Fruit fly (Drosophila melanogaster) whole organism, embryonic: ENCODE measurements around the gene geko.
A peak's percentile ranks its signal among the peaks of the same experiment; 100 is the strongest.

Experiments used
- Bteb2 ChIP-seq: fragments of 200-800 bp; sonication (Bioruptor generic); optimal IDR thresholded peaks from 2 replicates; lab custom pipeline; 2016; ENCODE audit warnings: missing biosample characterization, missing genetic modification characterization
- C15 ChIP-seq: fragments of 200-800 bp; sonication (Bioruptor generic); IDR thresholded peaks from 3 replicates; pipeline ENCODE4 v1.3.6; 2022; ENCODE audit warnings: missing biosample characterization, missing genetic modification characterization
- CG10274 ChIP-seq: fragments of 200-800 bp; sonication (Bioruptor generic); optimal IDR thresholded peaks from 3 replicates; lab custom pipeline; 2017; ENCODE audit warnings: missing biosample characterization, mild to moderate bottlenecking, missing genetic modification characterization
- CG11398 ChIP-seq: fragments of 200-800 bp; sonication (Bioruptor generic); optimal IDR thresholded peaks from 2 replicates; lab custom pipeline; 2016; ENCODE audit warnings: missing biosample characterization, missing genetic modification characterization
- CG11504 ChIP-seq: fragments of 200-800 bp; sonication (Bioruptor generic); optimal IDR thresholded peaks from 3 replicates; lab custom pipeline; 2019; ENCODE audit warnings: missing biosample characterization, mild to moderate bottlenecking, missing genetic modification characterization, moderate library complexity
- CG14014 ChIP-seq: fragments of 200-800 bp; sonication (Bioruptor generic); IDR thresholded peaks from 2 replicates; pipeline ENCODE4 v1.3.6; 2022; ENCODE audit warnings: missing biosample characterization, missing genetic modification characterization
- CG14667 ChIP-seq: fragments of 200-800 bp; sonication (Bioruptor generic); IDR thresholded peaks from 2 replicates; pipeline ENCODE4 v1.3.6; 2022; ENCODE audit warnings: missing biosample characterization, missing genetic modification characterization
- CG15601 ChIP-seq: fragments of 200-800 bp; sonication (Bioruptor generic); optimal IDR thresholded peaks from 3 replicates; lab custom pipeline; 2019; ENCODE audit warnings: missing biosample characterization, mild to moderate bottlenecking, missing genetic modification characterization, moderate library complexity
- CG1603 ChIP-seq: fragments of 200-800 bp; sonication (Bioruptor generic); optimal IDR thresholded peaks from 2 replicates; lab custom pipeline; 2019; ENCODE audit warnings: missing biosample characterization, mild to moderate bottlenecking, missing genetic modification characterization, moderate library complexity
- CG18011 ChIP-seq: fragments of 200-800 bp; sonication (Bioruptor generic); optimal IDR thresholded peaks from 2 replicates; lab custom pipeline; 2017; ENCODE audit warnings: missing biosample characterization, missing genetic modification characterization, mild to moderate bottlenecking, moderate library complexity, missing genotype
- CG18619 ChIP-seq: fragments of 200-800 bp; sonication (Bioruptor generic); optimal IDR thresholded peaks from 3 replicates; lab custom pipeline; 2017; ENCODE audit warnings: missing biosample characterization, mild to moderate bottlenecking, missing genetic modification characterization
- CG2120 ChIP-seq: fragments of 200-800 bp; sonication (Bioruptor generic); optimal IDR thresholded peaks from 3 replicates; lab custom pipeline; 2016; ENCODE audit warnings: missing biosample characterization, missing genetic modification characterization
- CG3163 ChIP-seq: fragments of 200-800 bp; sonication (Bioruptor generic); optimal IDR thresholded peaks from 3 replicates; lab custom pipeline; 2016; ENCODE audit warnings: missing biosample characterization, missing genetic modification characterization
- CG33213 ChIP-seq: fragments of 200-800 bp; sonication (Bioruptor generic); optimal IDR thresholded peaks from 3 replicates; lab custom pipeline; 2016; ENCODE audit warnings: missing biosample characterization, missing genetic modification characterization
- CG4617 ChIP-seq: fragments of 200-800 bp; sonication (Bioruptor generic); optimal IDR thresholded peaks from 3 replicates; lab custom pipeline; 2016; ENCODE audit warnings: missing biosample characterization, missing genetic modification characterization, borderline replicate concordance
- CG5953 ChIP-seq: fragments of 200-800 bp; sonication (Bioruptor generic); IDR thresholded peaks from 2 replicates; pipeline ENCODE4 v1.3.6; 2022; ENCODE audit warnings: missing biosample characterization, missing genetic modification characterization
- CG6272 ChIP-seq: fragments of 200-800 bp; sonication (Bioruptor generic); IDR thresholded peaks from 2 replicates; pipeline ENCODE4 v1.3.6; 2022; ENCODE audit warnings: missing biosample characterization, missing genetic modification characterization
- CG7271 ChIP-seq: fragments of 200-800 bp; sonication (Bioruptor generic); optimal IDR thresholded peaks from 2 replicates; lab custom pipeline; 2018; ENCODE audit warnings: missing biosample characterization, mild to moderate bottlenecking, missing genetic modification characterization, moderate library complexity
- CG7786 ChIP-seq: fragments of 200-800 bp; sonication (Bioruptor generic); optimal IDR thresholded peaks from 2 replicates; lab custom pipeline; 2016; ENCODE audit warnings: missing biosample characterization, missing genetic modification characterization
- CG8478 ChIP-seq: fragments of >200 bp; optimal IDR thresholded peaks from 2 replicates; lab custom pipeline; 2018
- CG9797 ChIP-seq: fragments of 200-800 bp; sonication (Bioruptor generic); optimal IDR thresholded peaks from 3 replicates; lab custom pipeline; 2018; ENCODE audit warnings: missing biosample characterization, mild to moderate bottlenecking, missing genetic modification characterization
- CG9932 ChIP-seq: fragments of 200-800 bp; sonication (Bioruptor generic); IDR thresholded peaks from 2 replicates; pipeline ENCODE4 v1.3.6; 2022; ENCODE audit warnings: missing biosample characterization, missing genetic modification characterization
- CTCF ChIP-seq: fragments of 200-800 bp; sonication (Bioruptor generic); optimal IDR thresholded peaks from 2 replicates; lab custom pipeline; 2017; ENCODE audit warnings: missing biosample characterization, mild to moderate bottlenecking, missing genetic modification characterization, moderate library complexity
- CoRest ChIP-seq: fragments of 200-800 bp; sonication (Bioruptor generic); optimal IDR thresholded peaks from 3 replicates; lab custom pipeline; 2018; ENCODE audit warnings: missing biosample characterization, mild to moderate bottlenecking, missing genetic modification characterization, moderate library complexity
- CrebB ChIP-seq: fragments of 200-800 bp; sonication (Bioruptor generic); optimal IDR thresholded peaks from 3 replicates; lab custom pipeline; 2018; ENCODE audit warnings: missing biosample characterization, mild to moderate bottlenecking, missing genetic modification characterization
- Dip3 ChIP-seq: fragments of 200-800 bp; sonication (Bioruptor generic); optimal IDR thresholded peaks from 3 replicates; lab custom pipeline; 2016; ENCODE audit warnings: missing biosample characterization, missing genetic modification characterization
- Gug ChIP-seq: fragments of 200-800 bp; sonication (Bioruptor generic); IDR thresholded peaks from 4 replicates; pipeline ENCODE4 v1.3.6; 2022; ENCODE audit warnings: missing biosample characterization, missing genetic modification characterization
- H2.0 ChIP-seq: fragments of 200-800 bp; sonication (Bioruptor generic); IDR thresholded peaks from 2 replicates; pipeline ENCODE4 v1.3.6; 2022; ENCODE audit warnings: missing biosample characterization, missing genetic modification characterization
- Hr39 ChIP-seq: fragments of >200 bp; optimal IDR thresholded peaks from 2 replicates; lab custom pipeline; 2017
- Ravus ChIP-seq: fragments of 200-800 bp; sonication (Bioruptor generic); IDR thresholded peaks from 2 replicates; pipeline ENCODE4 v1.3.6; 2022; ENCODE audit warnings: missing biosample characterization, missing genetic modification characterization
- Rx ChIP-seq: fragments of 200-800 bp; sonication (Bioruptor generic); IDR thresholded peaks from 2 replicates; pipeline ENCODE4 v1.3.6; 2022; ENCODE audit warnings: missing biosample characterization, missing genetic modification characterization
- Sox100B ChIP-seq: fragments of 200-800 bp; sonication (Bioruptor generic); optimal IDR thresholded peaks from 3 replicates; lab custom pipeline; 2018; ENCODE audit warnings: missing biosample characterization, mild to moderate bottlenecking, missing genetic modification characterization
- Xrp1 ChIP-seq: fragments of 200-800 bp; sonication (Bioruptor generic); IDR thresholded peaks from 2 replicates; pipeline ENCODE4 v1.3.6; 2022; ENCODE audit warnings: missing biosample characterization, missing genetic modification characterization
- bbx ChIP-seq: fragments of 200-800 bp; sonication (Bioruptor generic); IDR thresholded peaks from 2 replicates; pipeline ENCODE4 v1.3.6; 2022; ENCODE audit warnings: missing biosample characterization, missing genetic modification characterization; ENCODE audit not compliant: partially characterized antibody
- chm ChIP-seq: fragments of 200-800 bp; sonication (Bioruptor generic); IDR thresholded peaks from 2 replicates; pipeline ENCODE4 v1.3.6; 2022; ENCODE audit warnings: missing biosample characterization, missing genetic modification characterization
- dpn ChIP-seq, 2 experiments: fragments of 200-800 bp; sonication (Bioruptor generic); optimal IDR thresholded peaks; 3 replicates each; lab custom pipeline; 2016; ENCODE audit warnings: missing biosample characterization in 2 of 2, missing genetic modification characterization in 2 of 2
- grn ChIP-seq: fragments of 200-800 bp; sonication (Bioruptor generic); optimal IDR thresholded peaks from 3 replicates; lab custom pipeline; 2017; ENCODE audit warnings: missing biosample characterization, missing genetic modification characterization
- hth ChIP-seq: fragments of >200 bp; optimal IDR thresholded peaks from 2 replicates; lab custom pipeline; 2017; ENCODE audit warnings: inconsistent platforms
- insv ChIP-seq, 2 experiments: fragments of 200-800 bp; sonication (Bioruptor generic); optimal IDR thresholded peaks; 3 replicates each; lab custom pipeline; 2016 to 2018; ENCODE audit warnings: missing biosample characterization in 2 of 2, missing genetic modification characterization in 2 of 2
- lbe ChIP-seq: fragments of 200-800 bp; sonication (Bioruptor generic); optimal IDR thresholded peaks from 2 replicates; lab custom pipeline; 2016; ENCODE audit warnings: missing biosample characterization, mild to moderate bottlenecking, missing genetic modification characterization
- nau ChIP-seq: fragments of 200-800 bp; sonication (Bioruptor generic); optimal IDR thresholded peaks from 3 replicates; lab custom pipeline; 2017; ENCODE audit warnings: missing biosample characterization, mild to moderate bottlenecking, missing genetic modification characterization, missing genetic modification reagents
- pfk ChIP-seq: fragments of 200-800 bp; sonication (Bioruptor generic); optimal IDR thresholded peaks from 2 replicates; lab custom pipeline; 2018; ENCODE audit warnings: missing biosample characterization, mild to moderate bottlenecking, missing genetic modification characterization, moderate library complexity
- pros ChIP-seq: fragments of 200-800 bp; sonication (Bioruptor generic); optimal IDR thresholded peaks from 3 replicates; lab custom pipeline; 2019; ENCODE audit warnings: missing biosample characterization, mild to moderate bottlenecking, missing genetic modification characterization, moderate library complexity
- sima ChIP-seq: fragments of 200-800 bp; sonication (Bioruptor generic); optimal IDR thresholded peaks from 2 replicates; lab custom pipeline; 2016; ENCODE audit warnings: missing biosample characterization, missing genetic modification characterization
- sug ChIP-seq: fragments of 200-800 bp; optimal IDR thresholded peaks from 2 replicates; lab custom pipeline; 2019; ENCODE audit warnings: missing biosample characterization, mild to moderate bottlenecking, missing genetic modification characterization, moderate library complexity
- trem ChIP-seq: fragments of 200-800 bp; optimal IDR thresholded peaks from 3 replicates; lab custom pipeline; 2019; ENCODE audit warnings: missing biosample characterization, mild to moderate bottlenecking, missing genetic modification characterization, moderate library complexity
- trh ChIP-seq: fragments of 200-800 bp; sonication (Bioruptor generic); optimal IDR thresholded peaks from 2 replicates; lab custom pipeline; 2016; ENCODE audit warnings: missing biosample characterization, missing genetic modification characterization
- twi ChIP-seq: fragments of 200-800 bp; optimal IDR thresholded peaks from 2 replicates; lab custom pipeline; 2019; ENCODE audit warnings: missing biosample characterization, mild to moderate bottlenecking, missing genetic modification characterization, moderate library complexity
- tx ChIP-seq: fragments of 200-800 bp; sonication (Bioruptor generic); optimal IDR thresholded peaks from 2 replicates; lab custom pipeline; 2016; ENCODE audit warnings: missing biosample characterization, missing genetic modification characterization
- z ChIP-seq: fragments of 200-800 bp; sonication (Bioruptor generic); IDR thresholded peaks from 3 replicates; pipeline ENCODE4 v1.3.6; 2022; ENCODE audit warnings: missing biosample characterization, missing genetic modification characterization

geko gene

dm6 chr3L:18185542-18186312, 46.5 kb downstream of the geko start, which contains the start of gene hid (continued):
- TF ChIP-seq Dip3 (GFP tag; lab: Kevin White, UChicago) (peak; percentile 49), CG7271 (tag; lab: Kevin White, UChicago) (peak; percentile 49), trem (tag; lab: Kevin White, UChicago) (peak; percentile 80), CG11504 (tag; lab: Kevin White, UChicago) (peak; percentile 85), Gug (peak; percentile 73; the same call in 3 of the 4 replicates), Ravus (GFP tag; lab: Robert Waterston, UW) (peak; percentile 23; the same call in 1 of the 2 replicates), Rx (peak; percentile 57; the same call in 1 of the 2 replicates), CG9932 (GFP tag; lab: Robert Waterston, UW) (peak; percentile 67), sima (peak; percentile 47), CG18619 (GFP tag; lab: Kevin White, UChicago) (peak; percentile 79), CG6272 (GFP tag; lab: Robert Waterston, UW) (peak; percentile 65), CG10274 (GFP tag; lab: Kevin White, UChicago) (peak; percentile 54), nau (GFP tag; lab: Kevin White, UChicago) (peak; percentile 75), CG1603 (tag; lab: Kevin White, UChicago) (peak; percentile 83), CG15601 (peak; percentile 86), CG14014 (GFP tag; lab: Robert Waterston, UW) (peak; percentile 76), pros (GFP tag; lab: Kevin White, UChicago) (peak; percentile 90), CG14667 (GFP tag; lab: Robert Waterston, UW) (peak; percentile 74), CG18011 (GFP tag; lab: Kevin White, UChicago) (peak; percentile 15), grn (GFP tag; lab: Kevin White, UChicago) (peak; percentile 76), CG3163 (GFP tag; lab: Kevin White, UChicago) (peak; percentile 95), CG7786 (peak; percentile 79), Bteb2 (GFP tag; lab: Kevin White, UChicago) (peak; percentile 60), sug (tag; lab: Kevin White, UChicago) (peak; percentile 62), CG11398 (GFP tag; lab: Kevin White, UChicago) (peak; percentile 71), tx (GFP tag; lab: Kevin White, UChicago) (peak; percentile 83), pfk (GFP tag; lab: Kevin White, UChicago) (no peak), dpn (GFP tag; optimal IDR thresholded peaks at IDR 0.05; lab: Kevin White, UChicago) (peak; percentile 86 to 90), CG2120 (peak; percentile 69), Sox100B (GFP tag; lab: Kevin White, UChicago) (peak; percentile 87), insv (GFP tag; optimal IDR thresholded peaks at IDR 0.05; lab: Kevin White, UChicago) (peak in 1 of 2 experiments; percentile 51), z (GFP tag; lab: Robert Waterston, UW) (0 out of 3 replicates have a peak, but pooled peaks have one; percentile 65), lbe (peak; percentile 88), CG5953 (GFP tag; lab: Robert Waterston, UW) (peak; percentile 57; the same call in 1 of the 2 replicates), CG4617 (GFP tag; lab: Kevin White, UChicago) (peak; percentile 67), CrebB (tag; lab: Kevin White, UChicago) (peak; percentile 55), H2.0 (GFP tag; lab: Robert Waterston, UW) (peak; percentile 71), Xrp1 (GFP tag; lab: Robert Waterston, UW) (peak; percentile 91), bbx (GFP tag; lab: Robert Waterston, UW) (peak; percentile 54; the same call in 1 of the 2 replicates), CG8478 (no peak), CG33213 (GFP tag; lab: Kevin White, UChicago) (peak; percentile 58), CTCF (GFP tag; lab: Kevin White, UChicago) (peak; percentile 23), C15 (GFP tag; lab: Robert Waterston, UW) (0 out of 3 replicates have a peak, but pooled peaks have one; percentile 13), Hr39 (lab: Kevin White, UChicago) (no peak), CG9797 (GFP tag; lab: Kevin White, UChicago) (peak; percentile 5), hth (lab: Kevin White, UChicago) (no peak), trh (GFP tag; lab: Kevin White, UChicago) (peak; percentile 85), chm (GFP tag; lab: Robert Waterston, UW) (peak; percentile 63; the same call in 1 of the 2 replicates), CoRest (tag; lab: Kevin White, UChicago) (peak; percentile 92), twi (tag; lab: Kevin White, UChicago) (peak; percentile 87)
